Fruit fly (Drosophila melanogaster) ovary, adult (tissue): ENCODE data around the gene CG13309.

Experiments
- CG17801 ChIP-seq: fragments of 200-800 bp; optimal IDR thresholded peaks from 2 replicates; lab custom pipeline; 2019; ENCODE audit warnings: missing biosample characterization, mild to moderate bottlenecking, missing genetic modification characterization, moderate library complexity; ENCODE audit not compliant: partially characterized antibody

The CG13309 gene

dm6 chr3L:8836162-8836561 lies 26.0 kb downstream of the CG13309 start, which contains the start of gene CG32026:
CG32026 (plus strand) TSS chr3L:8836462.
- no peak for TF ChIP-seq CG17801 (GFP tag; lab: Kevin White, UChicago)

- no peak for TF ChIP-seq CG17801 (GFP tag; lab: Kevin White, UChicago)
Measured at dm6 chr3L:8839130-8839529, 28.9 kb downstream of the CG13309 start.

dm6 chr3L:8839563-8840425 lies 29.6 kb downstream of the CG13309 start:
- TF ChIP-seq CG17801 (GFP tag; lab: Kevin White, UChicago): no peak

- TF ChIP-seq CG17801 (GFP tag; lab: Kevin White, UChicago): no peak
Measured at dm6 chr3L:8841757-8842156, 31.6 kb downstream of the CG13309 start.

- no peak for TF ChIP-seq CG17801 (GFP tag; lab: Kevin White, UChicago)
Measured at dm6 chr3L:8842359-8842758, 32.2 kb downstream of the CG13309 start.

- no peak for TF ChIP-seq CG17801 (GFP tag; lab: Kevin White, UChicago)
Measured at dm6 chr3L:8849817-8850216, 39.6 kb downstream of the CG13309 start.

- no peak for TF ChIP-seq CG17801 (GFP tag; lab: Kevin White, UChicago)
Measured at dm6 chr3L:8850784-8851704, 40.8 kb downstream of the CG13309 start.

- no peak for TF ChIP-seq CG17801 (GFP tag; lab: Kevin White, UChicago)
Measured at dm6 chr3L:8851950-8852349, 41.8 kb downstream of the CG13309 start.

- TF ChIP-seq CG17801 (GFP tag; lab: Kevin White, UChicago): no peak
Measured at dm6 chr3L:8852907-8853306, 42.7 kb downstream of the CG13309 start.

dm6 chr3L:8853382-8853781 lies 43.2 kb downstream of the CG13309 start:
- TF ChIP-seq CG17801 (GFP tag; lab: Kevin White, UChicago): no peak

dm6 chr3L:8855262-8855661 lies 45.1 kb downstream of the CG13309 start:
- TF ChIP-seq CG17801 (GFP tag; lab: Kevin White, UChicago): no peak

dm6 chr3L:8856875-8857274 lies 46.7 kb downstream of the CG13309 start:
- no peak for TF ChIP-seq CG17801 (GFP tag; lab: Kevin White, UChicago)

- TF ChIP-seq CG17801 (GFP tag; lab: Kevin White, UChicago): no peak
Measured at dm6 chr3L:8857648-8858362, 47.6 kb downstream of the CG13309 start.

dm6 chr3L:8859936-8860335 lies 49.7 kb downstream of the CG13309 start:
- TF ChIP-seq CG17801 (GFP tag; lab: Kevin White, UChicago): no peak

- no peak for TF ChIP-seq CG17801 (GFP tag; lab: Kevin White, UChicago)
Measured at dm6 chr3L:8860746-8861145, 50.6 kb downstream of the CG13309 start.
